Worm (Caenorhabditis elegans) whole organism, mixed stage, embryonic: Measurements from ENCODE around the gene str-125.

Source experiments
- bed-3 ChIP-seq: fragments of 200-800 bp; sonication (Bioruptor generic); optimal IDR thresholded peaks from 3 replicates; lab custom pipeline; 2018; ENCODE audit warnings: mild to moderate bottlenecking, missing genetic modification characterization, moderate library complexity, missing compliant biosample characterization
- blmp-1 ChIP-seq: fragments of 150-350 bp; optimal IDR thresholded peaks from 2 replicates; lab custom pipeline; 2014; ENCODE audit warnings: missing biosample characterization, missing genetic modification characterization
- ceh-39 ChIP-seq: fragments of 150-350 bp; optimal IDR thresholded peaks from 2 replicates; lab custom pipeline; 2014; ENCODE audit warnings: missing biosample characterization, missing genetic modification characterization
- ceh-43 ChIP-seq: fragments of 200-800 bp; sonication (Bioruptor generic); optimal IDR thresholded peaks from 2 replicates; lab custom pipeline; 2018; ENCODE audit warnings: mild to moderate bottlenecking, missing genetic modification characterization, moderate library complexity, missing compliant biosample characterization
- ceh-83 ChIP-seq: fragments of 200-800 bp; sonication (Bioruptor generic); optimal IDR thresholded peaks from 2 replicates; lab custom pipeline; 2018; ENCODE audit warnings: mild to moderate bottlenecking, missing genetic modification characterization, missing compliant biosample characterization
- ces-1 ChIP-seq: fragments of 150-350 bp; optimal IDR thresholded peaks from 2 replicates; lab custom pipeline; 2014; ENCODE audit warnings: missing biosample characterization, missing genetic modification reagents, missing genetic modification characterization
- cnd-1 ChIP-seq: fragments of 200-800 bp; sonication (Bioruptor generic); optimal IDR thresholded peaks from 2 replicates; lab custom pipeline; 2018; ENCODE audit warnings: mild to moderate bottlenecking, missing genetic modification characterization, missing compliant biosample characterization
- drap-1 ChIP-seq: fragments of 200-800 bp; sonication (Bioruptor generic); optimal IDR thresholded peaks from 3 replicates; lab custom pipeline; 2018; ENCODE audit warnings: mild to moderate bottlenecking, missing genetic modification characterization, missing compliant biosample characterization
- elt-1 ChIP-seq: sonication (generic microtip); optimal IDR thresholded peaks from 2 replicates; lab custom pipeline; 2017; ENCODE audit warnings: missing genetic modification characterization, mild to moderate bottlenecking, missing compliant biosample characterization, antibody characterized with exemption, moderate library complexity, borderline replicate concordance; ENCODE audit not compliant: insufficient read depth
- elt-3 ChIP-seq: fragments of 150-350 bp; optimal IDR thresholded peaks from 2 replicates; lab custom pipeline; 2014; ENCODE audit warnings: missing biosample characterization, missing genetic modification characterization
- ham-2 ChIP-seq: fragments of 200-800 bp; sonication (Bioruptor generic); optimal IDR thresholded peaks from 2 replicates; lab custom pipeline; 2018; ENCODE audit warnings: mild to moderate bottlenecking, missing genetic modification characterization, missing compliant biosample characterization
- hlh-1 ChIP-seq: fragments of 150-350 bp; optimal IDR thresholded peaks from 2 replicates; lab custom pipeline; 2014; ENCODE audit warnings: missing biosample characterization, missing genetic modification reagents, missing genetic modification characterization
- lin-32 ChIP-seq: fragments of 200-800 bp; sonication (Bioruptor generic); optimal IDR thresholded peaks from 2 replicates; lab custom pipeline; 2018; ENCODE audit warnings: mild to moderate bottlenecking, missing genetic modification characterization, missing compliant biosample characterization
- lsy-2 ChIP-seq: fragments of 150-350 bp; optimal IDR thresholded peaks from 2 replicates; lab custom pipeline; 2014; ENCODE audit warnings: missing biosample characterization, missing genetic modification characterization
- mab-5 ChIP-seq: fragments of 150-350 bp; optimal IDR thresholded peaks from 2 replicates; lab custom pipeline; 2014; ENCODE audit warnings: missing biosample characterization, missing genetic modification characterization
- mep-1 ChIP-seq: fragments of 150-350 bp; optimal IDR thresholded peaks from 2 replicates; lab custom pipeline; 2017; ENCODE audit warnings: missing biosample characterization, missing genetic modification reagents, missing genetic modification characterization, inconsistent platforms
- mls-2 ChIP-seq: sonication (generic microtip); optimal IDR thresholded peaks from 2 replicates; lab custom pipeline; 2016; ENCODE audit warnings: mild to moderate bottlenecking, missing genetic modification characterization, moderate library complexity, missing compliant biosample characterization
- nhr-12 ChIP-seq: fragments of 150-350 bp; optimal IDR thresholded peaks from 2 replicates; lab custom pipeline; 2014; ENCODE audit warnings: missing biosample characterization, missing genetic modification characterization
- nhr-2 ChIP-seq: fragments of 150-350 bp; optimal IDR thresholded peaks from 2 replicates; lab custom pipeline; 2014; ENCODE audit warnings: missing biosample characterization, missing genetic modification characterization
- nhr-237 ChIP-seq: fragments of 150-350 bp; optimal IDR thresholded peaks from 2 replicates; lab custom pipeline; 2014; ENCODE audit warnings: missing biosample characterization, missing genetic modification characterization
- nhr-28 ChIP-seq: fragments of 150-350 bp; optimal IDR thresholded peaks from 2 replicates; lab custom pipeline; 2014; ENCODE audit warnings: missing biosample characterization, missing genetic modification characterization
- nhr-76 ChIP-seq: sonication (generic microtip); optimal IDR thresholded peaks from 2 replicates; lab custom pipeline; 2017; ENCODE audit warnings: missing biosample characterization, missing genetic modification characterization
- pha-4 ChIP-seq: fragments of 150-350 bp; optimal IDR thresholded peaks from 2 replicates; lab custom pipeline; 2018; ENCODE audit warnings: missing biosample characterization, missing genetic modification reagents, missing genetic modification characterization
- snpc-4 ChIP-seq: fragments of 150-350 bp; optimal IDR thresholded peaks from 2 replicates; lab custom pipeline; 2014; ENCODE audit warnings: missing biosample characterization, missing genetic modification characterization
- sptf-1 ChIP-seq: sonication (generic microtip); optimal IDR thresholded peaks from 2 replicates; lab custom pipeline; 2017; ENCODE audit warnings: mild to moderate bottlenecking, missing genetic modification characterization, moderate library complexity, missing compliant biosample characterization
- tbx-8 ChIP-seq: fragments of 200-800 bp; sonication (Bioruptor generic); optimal IDR thresholded peaks from 2 replicates; lab custom pipeline; 2018; ENCODE audit warnings: mild to moderate bottlenecking, missing genetic modification characterization, moderate library complexity, missing compliant biosample characterization
- unc-120 ChIP-seq: sonication (generic microtip); optimal IDR thresholded peaks from 2 replicates; lab custom pipeline; 2017; ENCODE audit warnings: missing genetic modification characterization, missing compliant biosample characterization; ENCODE audit not compliant: poor library complexity, severe bottlenecking
- unc-39 ChIP-seq: fragments of 150-350 bp; optimal IDR thresholded peaks from 2 replicates; lab custom pipeline; 2014; ENCODE audit warnings: missing biosample characterization, missing genetic modification characterization
- unc-62 ChIP-seq: fragments of 150-350 bp; optimal IDR thresholded peaks from 2 replicates; lab custom pipeline; 2014; ENCODE audit warnings: missing biosample characterization, missing genetic modification reagents, missing genetic modification characterization
- zip-8 ChIP-seq: fragments of 150-350 bp; optimal IDR thresholded peaks from 2 replicates; lab custom pipeline; 2014; ENCODE audit warnings: missing biosample characterization, missing genetic modification characterization
- ztf-11 ChIP-seq: fragments of 150-350 bp; optimal IDR thresholded peaks from 2 replicates; lab custom pipeline; 2014; ENCODE audit warnings: missing biosample characterization, missing genetic modification characterization

Gene str-125

ce11 chrV:17075900-17076299 lies at the start of gene str-125:
Gene str-125, minus strand, starts transcription at chrV:17076000.
- no peak for TF ChIP-seq ztf-11
- no peak for TF ChIP-seq hlh-1
- TF ChIP-seq mab-5 (tag; lab: Kevin White, UChicago), result no peak
- TF ChIP-seq ceh-43 (GFP tag; lab: Kevin White, UChicago), result no peak
- no peak for TF ChIP-seq sptf-1 (tag; lab: Kevin White, UChicago)
- no peak for TF ChIP-seq nhr-12 (tag; lab: Kevin White, UChicago)
- no peak for TF ChIP-seq lsy-2 (tag; lab: Kevin White, UChicago)
- no peak for TF ChIP-seq unc-62 (GFP tag; lab: Kevin White, UChicago)
- no peak for TF ChIP-seq lin-32 (GFP tag; lab: Kevin White, UChicago)
- TF ChIP-seq ceh-83 (GFP tag; lab: Kevin White, UChicago), result no peak
- no peak for TF ChIP-seq unc-120
- no peak for TF ChIP-seq drap-1 (GFP tag; lab: Kevin White, UChicago)
- no peak for TF ChIP-seq nhr-237 (tag; lab: Kevin White, UChicago)
- no peak for TF ChIP-seq snpc-4
- TF ChIP-seq bed-3 (GFP tag; lab: Kevin White, UChicago), result no peak
- TF ChIP-seq ham-2, result no peak
- TF ChIP-seq tbx-8 (GFP tag; lab: Kevin White, UChicago), result no peak
- no peak for TF ChIP-seq mep-1 (tag; lab: Kevin White, UChicago)
- no peak for TF ChIP-seq elt-3 (tag; lab: Kevin White, UChicago)
- no peak for TF ChIP-seq pha-4 (tag; lab: Kevin White, UChicago)

- TF ChIP-seq ces-1 (GFP tag; lab: Kevin White, UChicago) (no peak), zip-8 (tag; lab: Kevin White, UChicago) (no peak), unc-62 (GFP tag; lab: Kevin White, UChicago) (no peak), sptf-1 (tag; lab: Kevin White, UChicago) (no peak), unc-39 (tag; lab: Kevin White, UChicago) (no peak), elt-3 (tag; lab: Kevin White, UChicago) (no peak), mls-2 (tag; lab: Kevin White, UChicago) (no peak), lin-32 (GFP tag; lab: Kevin White, UChicago) (no peak), elt-1 (tag; lab: Kevin White, UChicago) (no peak), nhr-12 (tag; lab: Kevin White, UChicago) (no peak), mab-5 (tag; lab: Kevin White, UChicago) (no peak), nhr-2 (tag; lab: Kevin White, UChicago) (no peak), nhr-28 (tag; lab: Kevin White, UChicago) (no peak), nhr-237 (tag; lab: Kevin White, UChicago) (no peak)
Observed at ce11 chrV:17108310-17108709, 32.5 kb upstream of the str-125 start, which contains the start of gene ZK218.11. Gene ZK218.11, minus strand, starts transcription at chrV:17108410.

ce11 chrV:17105483-17105882 lies 29.7 kb upstream of the str-125 start, which contains the start of gene ZK218.7:
Gene ZK218.7, plus strand, starts transcription at chrV:17105783.
- no peak for TF ChIP-seq ceh-43 (GFP tag; lab: Kevin White, UChicago)
- TF ChIP-seq ceh-39 (tag; lab: Kevin White, UChicago), result no peak
- no peak for TF ChIP-seq unc-120
- TF ChIP-seq elt-1 (tag; lab: Kevin White, UChicago), result no peak

ce11 chrV:17104527-17104926 lies 28.7 kb upstream of the str-125 start, which contains the start of gene nhr-248:
Gene nhr-248, minus strand, starts transcription at chrV:17104627.
- TF ChIP-seq mep-1 (tag; lab: Kevin White, UChicago), result no peak
- TF ChIP-seq elt-1 (tag; lab: Kevin White, UChicago), result no peak
- no peak for TF ChIP-seq ztf-11
- TF ChIP-seq nhr-2 (tag; lab: Kevin White, UChicago), result no peak
- no peak for TF ChIP-seq snpc-4
- no peak for TF ChIP-seq tbx-8 (GFP tag; lab: Kevin White, UChicago)

ce11 chrV:17100829-17101228 lies 25.0 kb upstream of the str-125 start, which contains the start of gene ZK218.5:
Gene ZK218.5, plus strand, starts transcription at chrV:17101129.
- TF ChIP-seq cnd-1 (no peak), blmp-1 (tag; lab: Kevin White, UChicago) (no peak), nhr-28 (tag; lab: Kevin White, UChicago) (no peak), zip-8 (tag; lab: Kevin White, UChicago) (no peak), unc-62 (GFP tag; lab: Kevin White, UChicago) (no peak), ceh-83 (GFP tag; lab: Kevin White, UChicago) (no peak), mep-1 (tag; lab: Kevin White, UChicago) (no peak), ztf-11 (no peak), unc-120 (no peak), snpc-4 (no peak), nhr-76 (tag; lab: Kevin White, UChicago) (no peak), bed-3 (GFP tag; lab: Kevin White, UChicago) (no peak), nhr-12 (tag; lab: Kevin White, UChicago) (no peak), nhr-237 (tag; lab: Kevin White, UChicago) (no peak)
